Fruit fly (Drosophila melanogaster) whole organism, prepupa: Measurements from ENCODE around the gene CG33257.
A peak's percentile ranks its signal among the peaks of the same experiment; 100 is the strongest.

Experiments
- Blimp-1 ChIP-seq: fragments of 200-800 bp; sonication (Bioruptor generic); optimal IDR thresholded peaks from 3 replicates; lab custom pipeline; 2017; ENCODE audit warnings: missing biosample characterization, missing genetic modification characterization, mild to moderate bottlenecking, moderate library complexity, missing genetic modification reagents
- CG11762 ChIP-seq: fragments of 200-800 bp; sonication (Bioruptor generic); optimal IDR thresholded peaks from 3 replicates; lab custom pipeline; 2016; ENCODE audit warnings: missing biosample characterization, missing genetic modification characterization; ENCODE audit not compliant: insufficient read depth
- CG16779 ChIP-seq: fragments of 200-800 bp; sonication (Bioruptor generic); optimal IDR thresholded peaks from 3 replicates; lab custom pipeline; 2017; ENCODE audit warnings: missing biosample characterization, mild to moderate bottlenecking, missing genetic modification characterization
- CG3032 ChIP-seq: fragments of 200-800 bp; optimal IDR thresholded peaks from 2 replicates; lab custom pipeline; 2019; ENCODE audit warnings: missing biosample characterization, mild to moderate bottlenecking, missing genetic modification characterization, moderate library complexity
- CG31627 ChIP-seq: fragments of 200-800 bp; sonication (Bioruptor generic); optimal IDR thresholded peaks from 3 replicates; lab custom pipeline; 2016; ENCODE audit warnings: missing biosample characterization, missing genetic modification characterization
- CG32006 ChIP-seq: fragments of 200-800 bp; sonication (Bioruptor generic); optimal IDR thresholded peaks from 3 replicates; lab custom pipeline; 2017; ENCODE audit warnings: missing biosample characterization, mild to moderate bottlenecking, missing genetic modification characterization
- CG4318 ChIP-seq: fragments of 200-800 bp; sonication (Bioruptor generic); optimal IDR thresholded peaks from 3 replicates; lab custom pipeline; 2017; ENCODE audit warnings: missing biosample characterization, mild to moderate bottlenecking, missing genetic modification characterization
- CG6163 ChIP-seq: fragments of 200-800 bp; sonication (Bioruptor generic); IDR thresholded peaks from 3 replicates; pipeline ENCODE4 v1.3.6; 2022; ENCODE audit warnings: missing biosample characterization, missing genetic modification characterization
- CG6792 ChIP-seq: fragments of 200-800 bp; sonication (Bioruptor generic); optimal IDR thresholded peaks from 3 replicates; lab custom pipeline; 2016; ENCODE audit warnings: missing biosample characterization, missing genetic modification characterization
- CG9139 ChIP-seq: fragments of 200-800 bp; sonication (Bioruptor generic); optimal IDR thresholded peaks from 3 replicates; lab custom pipeline; 2017; ENCODE audit warnings: missing biosample characterization, mild to moderate bottlenecking, missing genetic modification characterization
- Eip78C ChIP-seq: fragments of 200-800 bp; sonication (Bioruptor generic); peaks from one replicate; lab custom pipeline; 2016; ENCODE audit warnings: missing biosample characterization, missing genetic modification characterization
- Eip93F ChIP-seq: fragments of 200-800 bp; sonication (Bioruptor generic); optimal IDR thresholded peaks from 2 replicates; lab custom pipeline; 2016; ENCODE audit warnings: missing biosample characterization, mild to moderate bottlenecking, missing genetic modification characterization
- Ets21C ChIP-seq: fragments of 200-800 bp; sonication (Bioruptor generic); optimal IDR thresholded peaks from 3 replicates; lab custom pipeline; 2016; ENCODE audit warnings: missing biosample characterization, missing genetic modification characterization
- Hr38 ChIP-seq: sonication (Bioruptor generic); optimal IDR thresholded peaks from 2 replicates; lab custom pipeline; 2016; ENCODE audit warnings: missing biosample characterization, missing genetic modification characterization
- Hr39 ChIP-seq: fragments of 200-800 bp; sonication (Bioruptor generic); optimal IDR thresholded peaks from 2 replicates; lab custom pipeline; 2016; ENCODE audit warnings: missing biosample characterization, missing genetic modification characterization
- Lpt ChIP-seq: fragments of 200-800 bp; sonication (Bioruptor generic); optimal IDR thresholded peaks from 3 replicates; lab custom pipeline; 2016; ENCODE audit warnings: missing biosample characterization, missing genetic modification characterization
- Sox14 ChIP-seq: fragments of 200-800 bp; sonication (Bioruptor generic); optimal IDR thresholded peaks from 3 replicates; lab custom pipeline; 2016; ENCODE audit warnings: missing biosample characterization, missing genetic modification characterization
- Sox15 ChIP-seq: fragments of 200-800 bp; sonication (Bioruptor generic); optimal IDR thresholded peaks from 3 replicates; lab custom pipeline; 2016; ENCODE audit warnings: missing biosample characterization, missing genetic modification characterization
- achi ChIP-seq: fragments of 200-800 bp; sonication (Bioruptor generic); optimal IDR thresholded peaks from 3 replicates; lab custom pipeline; 2016; ENCODE audit warnings: missing biosample characterization, missing genetic modification characterization
- acj6 ChIP-seq: fragments of 200-800 bp; sonication (Bioruptor generic); optimal IDR thresholded peaks from 3 replicates; lab custom pipeline; 2016; ENCODE audit warnings: missing biosample characterization, missing genetic modification characterization
- dac ChIP-seq: fragments of 200-800 bp; sonication (Bioruptor generic); optimal IDR thresholded peaks from 2 replicates; lab custom pipeline; 2017; ENCODE audit warnings: missing biosample characterization, mild to moderate bottlenecking, missing genetic modification characterization
- dsx ChIP-seq: fragments of 200-800 bp; optimal IDR thresholded peaks from 3 replicates; lab custom pipeline; 2019; ENCODE audit warnings: missing biosample characterization, mild to moderate bottlenecking, missing genetic modification characterization, moderate library complexity; ENCODE audit not compliant: poor library complexity, severe bottlenecking
- eg ChIP-seq: fragments of 200-800 bp; sonication (Bioruptor generic); IDR thresholded peaks from 3 replicates; pipeline ENCODE4 v1.3.6; 2022; ENCODE audit warnings: missing biosample characterization, missing genetic modification characterization
- esn ChIP-seq: fragments of 200-800 bp; sonication (Bioruptor generic); optimal IDR thresholded peaks from 2 replicates; lab custom pipeline; 2016; ENCODE audit warnings: missing biosample characterization, mild to moderate bottlenecking, missing genetic modification characterization, moderate library complexity
- lz ChIP-seq: fragments of 200-800 bp; sonication (Bioruptor generic); optimal IDR thresholded peaks from 3 replicates; lab custom pipeline; 2016; ENCODE audit warnings: missing biosample characterization, missing genetic modification characterization
- spab ChIP-seq: fragments of 200-800 bp; sonication (Bioruptor generic); optimal IDR thresholded peaks from 2 replicates; lab custom pipeline; 2017; ENCODE audit warnings: missing biosample characterization, mild to moderate bottlenecking, missing genetic modification characterization, missing genetic modification reagents
- ss ChIP-seq, 2 experiments: fragments of 200-800 bp; sonication (Bioruptor generic); optimal IDR thresholded peaks; 2 replicates in 1 of 2; 3 replicates in 1 of 2; lab custom pipeline; 2017 to 2018; ENCODE audit warnings: mild to moderate bottlenecking in 2 of 2, missing biosample characterization in 2 of 2, missing genetic modification characterization in 2 of 2, moderate library complexity in 1 of 2
- svp ChIP-seq: fragments of 200-800 bp; sonication (Bioruptor generic); peaks from one replicate; lab custom pipeline; 2016; ENCODE audit warnings: missing biosample characterization, missing genetic modification characterization
- topi ChIP-seq: fragments of 200-800 bp; sonication (Bioruptor generic); optimal IDR thresholded peaks from 3 replicates; lab custom pipeline; 2016; ENCODE audit warnings: missing biosample characterization, missing genetic modification characterization
- vri ChIP-seq: fragments of 200-800 bp; sonication (Bioruptor generic); optimal IDR thresholded peaks from 3 replicates; lab custom pipeline; 2016; ENCODE audit warnings: missing biosample characterization, mild to moderate bottlenecking, missing genetic modification characterization

CG33257 gene

dm6 chr3L:16364182-16364581, 18.1 kb downstream of the CG33257 start (continued):
- TF ChIP-seq CG6792 (GFP tag; lab: Kevin White, UChicago) (peak; percentile 86), Blimp-1 (peak; percentile 63), CG31627 (peak; percentile 78), Sox15 (GFP tag; lab: Kevin White, UChicago) (peak; percentile 65), achi (GFP tag; lab: Kevin White, UChicago) (peak; percentile 86), vri (GFP tag; lab: Kevin White, UChicago) (peak; percentile 67), Hr39 (GFP tag; lab: Kevin White, UChicago) (peak; percentile 75), CG3032 (peak; percentile 93)

- no peak for TF ChIP-seq Eip93F (GFP tag; lab: Kevin White, UChicago)
- TF ChIP-seq, all 60 proteins: peak for 0
These were observed 18.5 kb downstream of the CG33257 start, which contains the start of gene Cpr72Eb for dm6 chr3L:16364599-16364998. Cpr72Eb (plus strand) TSS chr3L:16364899.

- TF ChIP-seq eg (no peak), CG11762 (GFP tag; lab: Kevin White, UChicago) (no peak), CG16779 (tag; lab: Kevin White, UChicago) (no peak), CG32006 (GFP tag; lab: Kevin White, UChicago) (no peak), spab (GFP tag; lab: Kevin White, UChicago) (no peak), dac (GFP tag; lab: Kevin White, UChicago) (no peak), topi (GFP tag; lab: Kevin White, UChicago) (no peak)
- TF ChIP-seq, all 60 proteins: peak for 0
These were observed 21.1 kb downstream of the CG33257 start, which contains the start of gene Cpr72Ec for dm6 chr3L:16367240-16367639. Cpr72Ec (minus strand) TSS chr3L:16367340.

dm6 chr3L:16368199-16368598, 22.1 kb downstream of the CG33257 start, which contains the start of gene CG4842:
CG4842 (plus strand) TSS chr3L:16368389.
- no peak for TF ChIP-seq topi (GFP tag; lab: Kevin White, UChicago)
- no peak for TF ChIP-seq Hr38 (GFP tag; lab: Kevin White, UChicago)
- no peak for TF ChIP-seq acj6 (GFP tag; lab: Kevin White, UChicago)
- TF ChIP-seq CG6792 (GFP tag; lab: Kevin White, UChicago): no peak
- no peak for TF ChIP-seq CG4318 (GFP tag; lab: Kevin White, UChicago)
- TF ChIP-seq CG6163: no peak
- TF ChIP-seq svp (GFP tag; lab: Kevin White, UChicago): peak; percentile 70

dm6 chr3L:16369526-16369925, 23.4 kb downstream of the CG33257 start, which contains the start of gene CG18814:
CG18814 (plus strand) TSS chr3L:16369826.
- no peak for TF ChIP-seq CG9139 (GFP tag; lab: Kevin White, UChicago)
- no peak for TF ChIP-seq CG6163
- TF ChIP-seq Ets21C (GFP tag; lab: Kevin White, UChicago): no peak
- TF ChIP-seq CG6792 (GFP tag; lab: Kevin White, UChicago): no peak
- TF ChIP-seq dsx (GFP tag; lab: Kevin White, UChicago): no peak

dm6 chr3L:16377768-16378764, 31.9 kb downstream of the CG33257 start, which contains the start of gene roq:
roq (minus strand) TSS chr3L:16378566.
- TF ChIP-seq ss (GFP tag; optimal IDR thresholded peaks at IDR 0.05; lab: Kevin White, UChicago) (no peak), CG6792 (GFP tag; lab: Kevin White, UChicago) (no peak), lz (GFP tag; lab: Kevin White, UChicago) (peak; percentile 1), Eip93F (GFP tag; lab: Kevin White, UChicago) (peak; percentile 51), esn (GFP tag; lab: Kevin White, UChicago) (peak; percentile 4), Sox14 (GFP tag; lab: Kevin White, UChicago) (peak; percentile 76), Eip78C (GFP tag; lab: Kevin White, UChicago) (peak; percentile 79), Lpt (GFP tag; lab: Kevin White, UChicago) (peak; percentile 9), CG3032 (peak; percentile 10), Blimp-1 (peak; percentile 89)
